Worm (Caenorhabditis elegans) whole organism, early embryonic: ENCODE results near the gene F41G4.8.
A peak's percentile ranks its signal among the peaks of the same experiment; 100 is the strongest.

ENCODE experiments used
- B0310.2 ChIP-seq: sonication (generic microtip); optimal IDR thresholded peaks from 2 replicates; lab custom pipeline; 2016; ENCODE audit warnings: mild to moderate bottlenecking, missing genetic modification characterization, missing compliant biosample characterization
- F13C5.2 ChIP-seq: sonication (generic microtip); optimal IDR thresholded peaks from 2 replicates; lab custom pipeline; 2017; ENCODE audit warnings: mild to moderate bottlenecking, missing genetic modification characterization, inconsistent platforms, missing compliant biosample characterization
- aly-1 ChIP-seq: sonication (generic microtip); optimal IDR thresholded peaks from 2 replicates; lab custom pipeline; 2016; ENCODE audit warnings: missing genetic modification characterization, missing compliant biosample characterization
- ama-1 ChIP-seq: fragments of 150-350 bp; optimal IDR thresholded peaks from 2 replicates; lab custom pipeline; 2014
- ceh-13 ChIP-seq: fragments of 200-800 bp; sonication (Bioruptor generic); optimal IDR thresholded peaks from 2 replicates; lab custom pipeline; 2018; ENCODE audit warnings: mild to moderate bottlenecking, missing genetic modification characterization, missing compliant biosample characterization
- ets-7 ChIP-seq: sonication (generic microtip); optimal IDR thresholded peaks from 2 replicates; lab custom pipeline; 2016; ENCODE audit warnings: missing genotype, missing genetic modification characterization, missing compliant biosample characterization
- flt-1 ChIP-seq: fragments of 200-800 bp; sonication (Bioruptor generic); IDR thresholded peaks from 2 replicates; pipeline ENCODE4 v1.3.6; 2022; ENCODE audit warnings: missing genetic modification characterization, missing compliant biosample characterization
- hmbx-1 ChIP-seq: sonication (generic microtip); optimal IDR thresholded peaks from 2 replicates; lab custom pipeline; 2016; ENCODE audit warnings: mild to moderate bottlenecking, missing genetic modification characterization, missing compliant biosample characterization
- hmg-4 ChIP-seq: fragments of 200-800 bp; sonication (Bioruptor generic); optimal IDR thresholded peaks from 2 replicates; lab custom pipeline; 2018; ENCODE audit warnings: mild to moderate bottlenecking, missing genetic modification characterization, missing compliant biosample characterization
- pes-1 ChIP-seq: fragments of 200-800 bp; sonication (Bioruptor generic); IDR thresholded peaks from 2 replicates; pipeline ENCODE4 v1.3.6; 2022; ENCODE audit warnings: missing genetic modification reagents, missing genetic modification characterization, missing compliant biosample characterization
- scrt-1 ChIP-seq: fragments of 200-800 bp; sonication (Bioruptor generic); IDR thresholded peaks from 2 replicates; pipeline ENCODE4 v1.3.6; 2022; ENCODE audit warnings: missing genetic modification characterization, missing compliant biosample characterization
- sea-1 ChIP-seq: fragments of 200-800 bp; sonication (Bioruptor generic); conservative IDR thresholded peaks from 2 replicates; pipeline ENCODE4 v1.3.6; 2022; ENCODE audit warnings: missing genetic modification characterization, missing compliant biosample characterization
- tbx-11 ChIP-seq: fragments of 200-800 bp; sonication (Bioruptor generic); IDR thresholded peaks from 2 replicates; pipeline ENCODE4 v1.3.6; 2022; ENCODE audit warnings: missing genetic modification characterization, missing compliant biosample characterization
- tbx-37 ChIP-seq: fragments of 200-800 bp; sonication (Bioruptor generic); conservative IDR thresholded peaks from 2 replicates; pipeline ENCODE4 v1.3.6; 2022; ENCODE audit warnings: missing genetic modification reagents, missing genetic modification characterization, missing compliant biosample characterization
- tra-4 ChIP-seq: sonication (generic microtip); optimal IDR thresholded peaks from 2 replicates; lab custom pipeline; 2017; ENCODE audit warnings: missing genetic modification characterization, missing compliant biosample characterization

F41G4.8 gene

DNA sequence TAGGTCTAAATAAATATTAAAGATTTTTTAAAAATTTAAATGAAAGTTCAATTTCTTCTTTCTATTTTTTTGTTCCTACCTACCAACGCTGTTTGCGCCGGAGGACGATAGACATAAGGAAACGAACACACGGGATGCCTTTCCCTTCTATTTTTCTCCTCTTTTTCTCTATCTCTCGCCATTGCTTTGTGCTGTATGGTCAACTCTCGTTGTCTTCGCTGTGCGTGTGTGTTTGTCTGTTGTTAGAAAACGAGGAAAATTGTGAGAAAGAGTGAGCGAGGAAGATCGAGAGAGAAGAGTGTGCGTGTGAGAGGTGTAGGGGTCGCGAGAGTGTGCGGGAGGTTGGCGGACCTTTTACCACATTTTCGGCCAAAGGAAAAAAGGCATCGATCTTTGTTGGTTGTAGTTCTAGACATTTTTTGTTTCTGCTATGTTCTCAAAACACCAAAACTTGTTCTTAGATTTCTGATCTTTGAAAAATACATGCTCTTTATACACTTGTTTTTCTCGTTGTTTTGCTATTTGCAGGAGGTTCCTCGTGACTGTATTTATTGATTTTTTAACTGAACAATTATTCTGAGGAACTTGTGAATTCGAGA, 45.7 kb downstream of the F41G4.8 start:
- TF ChIP-seq sea-1 (GFP tag; lab: Robert Waterston, UW) (no peak), F13C5.2 (tag; lab: Kevin White, UChicago) (peak; percentile 42), pes-1 (GFP tag; lab: Robert Waterston, UW) (no peak), hmbx-1 (tag; lab: Kevin White, UChicago) (no peak), hmg-4 (GFP tag; lab: Kevin White, UChicago) (peak; percentile 37), tbx-11 (GFP tag; lab: Robert Waterston, UW) (no peak), aly-1 (tag; lab: Kevin White, UChicago) (no peak)

DNA sequence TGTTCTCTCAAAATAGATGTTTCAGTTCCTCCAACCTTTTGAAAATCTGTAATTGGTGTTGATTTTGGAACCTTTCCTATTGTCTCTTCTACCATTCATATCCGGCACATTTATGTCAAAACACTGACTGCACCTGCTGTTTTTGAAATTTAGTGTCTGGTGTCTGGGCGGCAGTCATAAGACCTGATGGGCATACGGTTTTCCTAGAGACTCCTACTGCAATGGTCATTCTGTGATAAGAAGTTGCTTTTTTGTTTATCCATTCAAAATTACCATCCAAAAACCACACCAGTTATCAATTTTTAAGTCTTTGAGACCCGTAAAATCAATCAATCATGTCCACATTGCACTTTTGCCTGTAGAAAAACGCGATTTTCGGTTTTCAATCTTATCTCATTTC, 46.2 kb downstream of the F41G4.8 start:
- no peak for TF ChIP-seq aly-1 (tag; lab: Kevin White, UChicago)
- TF ChIP-seq hmbx-1 (tag; lab: Kevin White, UChicago), result no peak
- TF ChIP-seq ama-1, result no peak
- no peak for TF ChIP-seq ets-7 (tag; lab: Kevin White, UChicago)
- TF ChIP-seq B0310.2 (tag; lab: Kevin White, UChicago), result no peak
- TF ChIP-seq tra-4 (tag; lab: Kevin White, UChicago), result no peak
- TF ChIP-seq sea-1 (GFP tag; lab: Robert Waterston, UW), result no peak

DNA sequence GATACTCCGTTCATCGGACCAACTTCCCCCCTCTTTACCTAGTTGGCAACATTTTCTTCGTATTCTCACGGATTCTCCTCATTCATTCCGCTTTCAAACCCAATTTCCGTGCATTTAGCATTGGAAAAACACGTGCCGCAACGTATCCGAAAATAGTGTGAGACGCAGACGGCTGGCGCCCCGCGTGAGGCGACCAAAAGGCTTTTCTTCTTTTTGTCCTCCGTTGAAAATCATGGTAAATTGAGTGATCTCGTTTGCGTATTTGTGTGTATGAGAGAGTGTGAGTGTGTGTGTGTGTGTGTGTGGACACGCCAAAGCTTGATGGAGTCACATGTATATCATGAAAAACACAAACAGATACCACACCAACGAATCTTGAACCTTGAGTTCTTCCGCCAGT, 48.0 kb downstream of the F41G4.8 start:
- TF ChIP-seq B0310.2 (tag; lab: Kevin White, UChicago) (no peak), hmg-4 (GFP tag; lab: Kevin White, UChicago) (peak; percentile 50), aly-1 (tag; lab: Kevin White, UChicago) (peak; percentile 16)

DNA sequence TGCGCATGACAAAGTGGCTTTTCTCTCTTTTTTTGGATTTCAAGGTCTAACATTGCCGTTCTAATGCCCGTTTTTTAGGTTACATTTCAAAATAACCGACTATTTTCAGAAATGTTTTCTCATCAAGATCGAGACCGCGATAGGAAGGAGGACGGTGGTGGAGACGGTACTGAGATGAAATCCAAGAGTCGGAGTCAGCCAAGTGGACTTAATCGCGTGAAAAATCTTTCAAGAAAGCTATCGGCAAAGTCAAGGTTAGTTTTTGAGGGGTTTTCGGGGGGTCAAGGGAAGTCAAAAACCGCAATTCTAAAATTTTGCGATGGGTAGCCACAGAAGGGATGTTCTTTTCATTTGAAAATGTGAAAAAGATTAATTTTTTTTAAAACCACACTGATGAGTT, 48.8 kb downstream of the F41G4.8 start, which contains the start of gene aak-2:
TSS of gene aak-2 (plus strand) at position 110 of the 400 bp plus-strand sequence.
- TF ChIP-seq pes-1 (GFP tag; lab: Robert Waterston, UW), result no peak
- no peak for TF ChIP-seq tra-4 (tag; lab: Kevin White, UChicago)
- TF ChIP-seq F13C5.2 (tag; lab: Kevin White, UChicago), result no peak
- TF ChIP-seq scrt-1 (GFP tag; lab: Robert Waterston, UW), result no peak
- TF ChIP-seq tbx-11 (GFP tag; lab: Robert Waterston, UW), result no peak
- no peak for TF ChIP-seq tbx-37 (GFP tag; lab: Robert Waterston, UW)
- TF ChIP-seq hmg-4 (GFP tag; lab: Kevin White, UChicago), result no peak
- no peak for TF ChIP-seq flt-1
- TF ChIP-seq hmbx-1 (tag; lab: Kevin White, UChicago), result no peak
- no peak for TF ChIP-seq ets-7 (tag; lab: Kevin White, UChicago)
- no peak for TF ChIP-seq aly-1 (tag; lab: Kevin White, UChicago)

DNA sequence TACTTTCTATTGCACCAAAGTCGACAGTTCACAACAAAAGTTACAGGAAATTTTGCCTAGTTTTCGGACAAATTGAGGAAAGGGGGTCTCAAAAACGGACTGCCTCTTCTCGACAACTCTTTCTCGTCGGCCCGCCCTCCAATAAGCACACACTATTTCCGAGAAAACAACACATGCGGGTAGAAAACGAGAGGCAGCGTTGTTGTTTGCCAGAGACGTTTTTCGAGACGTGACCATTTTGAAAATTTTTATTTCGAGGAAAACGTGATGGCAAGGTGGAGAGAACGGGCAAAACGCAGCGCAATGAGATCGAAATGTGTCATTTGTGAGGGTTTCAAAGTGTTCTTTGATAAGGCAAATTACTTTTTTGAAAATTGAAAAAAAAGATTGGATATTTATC, 51.4 kb downstream of the F41G4.8 start:
- TF ChIP-seq pes-1 (GFP tag; lab: Robert Waterston, UW) (no peak), tra-4 (tag; lab: Kevin White, UChicago) (no peak), ama-1 (no peak), ceh-13 (GFP tag; lab: Kevin White, UChicago) (no peak), F13C5.2 (tag; lab: Kevin White, UChicago) (no peak)
